Fruit fly (Drosophila melanogaster) whole organism, adult: ENCODE results near the gene srp.

Source experiments
- CG11617 ChIP-seq: fragments of 200-800 bp; sonication (Bioruptor generic); optimal IDR thresholded peaks from 2 replicates; lab custom pipeline; 2017; ENCODE audit warnings: mild to moderate bottlenecking, missing biosample characterization, missing genetic modification reagents, missing genetic modification characterization
- CG14711 ChIP-seq: fragments of 200-800 bp; sonication (Bioruptor generic); optimal IDR thresholded peaks from 2 replicates; lab custom pipeline; 2018; ENCODE audit warnings: missing biosample characterization, mild to moderate bottlenecking, missing genetic modification characterization, moderate library complexity
- CG5204 ChIP-seq: fragments of 200-800 bp; sonication (Bioruptor generic); optimal IDR thresholded peaks from 2 replicates; lab custom pipeline; 2016; ENCODE audit warnings: missing biosample characterization, missing genetic modification characterization
- CG7045 ChIP-seq: fragments of 200-800 bp; sonication (Bioruptor generic); optimal IDR thresholded peaks from 2 replicates; lab custom pipeline; 2017; ENCODE audit warnings: missing biosample characterization, mild to moderate bottlenecking, missing genetic modification characterization
- CG7101 ChIP-seq: fragments of 200-800 bp; sonication (Bioruptor generic); optimal IDR thresholded peaks from 2 replicates; lab custom pipeline; 2018; ENCODE audit warnings: missing biosample characterization, mild to moderate bottlenecking, missing genetic modification characterization, moderate library complexity
- Clk ChIP-seq: fragments of 200-800 bp; sonication (Bioruptor generic); optimal IDR thresholded peaks from 2 replicates; lab custom pipeline; 2017; ENCODE audit warnings: missing biosample characterization, missing genetic modification characterization
- Crg-1 ChIP-seq: fragments of 200-800 bp; sonication (Bioruptor generic); optimal IDR thresholded peaks from 2 replicates; lab custom pipeline; 2016; ENCODE audit warnings: missing biosample characterization, missing genetic modification characterization
- Hr96 ChIP-seq: fragments of 200-800 bp; sonication (Bioruptor generic); optimal IDR thresholded peaks from 2 replicates; lab custom pipeline; 2016; ENCODE audit warnings: missing biosample characterization, missing genetic modification characterization
- Mnt ChIP-seq: fragments of 200-800 bp; sonication (Bioruptor generic); optimal IDR thresholded peaks from 2 replicates; lab custom pipeline; 2016; ENCODE audit warnings: missing biosample characterization, mild to moderate bottlenecking, missing genetic modification characterization
- bab1 ChIP-seq: fragments of 200-800 bp; sonication (Bioruptor generic); optimal IDR thresholded peaks from 3 replicates; lab custom pipeline; 2019; ENCODE audit warnings: missing biosample characterization, mild to moderate bottlenecking, missing genetic modification characterization, moderate library complexity
- cnc ChIP-seq, 2 experiments: fragments of >200 bp; optimal IDR thresholded peaks; 2 replicates each; lab custom pipeline; 2017
- pad ChIP-seq: fragments of 200-800 bp; sonication (Bioruptor generic); optimal IDR thresholded peaks from 3 replicates; lab custom pipeline; 2017; ENCODE audit warnings: missing biosample characterization, missing genetic modification characterization, mild to moderate bottlenecking, moderate library complexity, missing genetic modification reagents
- tj ChIP-seq: fragments of 200-800 bp; sonication (Bioruptor generic); optimal IDR thresholded peaks from 3 replicates; lab custom pipeline; 2017; ENCODE audit warnings: missing biosample characterization, mild to moderate bottlenecking, missing genetic modification characterization, moderate library complexity
- toe ChIP-seq: fragments of 200-800 bp; sonication (Bioruptor generic); optimal IDR thresholded peaks from 2 replicates; lab custom pipeline; 2016; ENCODE audit warnings: missing biosample characterization, missing genetic modification characterization

DNA sequence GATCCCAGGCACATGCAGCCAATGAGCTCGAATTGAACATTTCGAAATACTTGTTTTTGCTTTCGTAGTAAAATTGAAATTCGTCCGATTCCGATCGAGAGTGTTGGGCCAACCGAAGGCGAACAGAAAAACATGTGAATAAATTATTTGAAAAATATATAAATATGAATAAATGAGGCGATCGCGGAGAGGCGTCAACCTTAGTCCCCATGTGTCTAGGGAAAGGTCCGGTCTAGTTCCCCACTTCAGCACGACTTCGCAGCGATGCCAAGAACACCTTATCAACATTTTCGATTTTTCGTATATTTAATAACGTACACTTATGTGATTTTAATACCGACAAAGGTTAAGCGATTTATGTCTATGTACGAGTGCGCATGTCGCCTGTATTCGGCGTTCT, 5.6 kb downstream of the srp start:
- TF ChIP-seq Hr96 (GFP tag; lab: Kevin White, UChicago) = no peak
- TF ChIP-seq CG7101 (tag; lab: Kevin White, UChicago) = no peak
- no peak for TF ChIP-seq toe (GFP tag; lab: Kevin White, UChicago)
- TF ChIP-seq tj (GFP tag; lab: Kevin White, UChicago) = no peak
- no peak for TF ChIP-seq CG14711
- no peak for TF ChIP-seq Clk (GFP tag; lab: Kevin White, UChicago)
- no peak for TF ChIP-seq pad (GFP tag; lab: Kevin White, UChicago)
- TF ChIP-seq cnc (optimal IDR thresholded peaks at IDR 0.05; lab: Kevin White, UChicago) = no peak
- no peak for TF ChIP-seq CG7045
- no peak for TF ChIP-seq CG5204
- no peak for TF ChIP-seq bab1 (GFP tag; lab: Kevin White, UChicago)
- TF ChIP-seq Mnt (GFP tag; lab: Kevin White, UChicago) = no peak
- TF ChIP-seq Crg-1 (GFP tag; lab: Kevin White, UChicago) = no peak
- no peak for TF ChIP-seq CG11617 (GFP tag; lab: Kevin White, UChicago)
